Worm (Caenorhabditis elegans) whole organism, midembryonic: ENCODE data around the gene F54F7.9.

Experiments
- T22C8.4 ChIP-seq: fragments of 200-800 bp; sonication (Bioruptor generic); IDR thresholded peaks from 2 replicates; pipeline ENCODE4 v1.3.6; 2022; ENCODE audit warnings: missing genetic modification characterization, missing compliant biosample characterization
- cog-1 ChIP-seq: sonication (generic microtip); optimal IDR thresholded peaks from 2 replicates; lab custom pipeline; 2016; ENCODE audit warnings: missing genetic modification characterization, missing compliant biosample characterization
- flt-1 ChIP-seq: fragments of 200-800 bp; sonication (Bioruptor generic); IDR thresholded peaks from 2 replicates; pipeline ENCODE4 v1.3.6; 2022; ENCODE audit warnings: missing genetic modification characterization, missing compliant biosample characterization
- klf-2 ChIP-seq: fragments of 200-800 bp; sonication (Bioruptor generic); conservative IDR thresholded peaks from 2 replicates; pipeline ENCODE4 v1.3.6; 2022; ENCODE audit warnings: missing genetic modification reagents, missing genetic modification characterization, missing compliant biosample characterization
- med-1 ChIP-seq: sonication (generic microtip); optimal IDR thresholded peaks from 2 replicates; lab custom pipeline; 2017; ENCODE audit warnings: missing genetic modification characterization, mild to moderate bottlenecking, missing compliant biosample characterization, antibody characterized with exemption, missing genetic modification reagents; ENCODE audit not compliant: insufficient read depth
- ref-1 ChIP-seq: fragments of 200-800 bp; sonication (Bioruptor generic); conservative IDR thresholded peaks from 2 replicates; pipeline ENCODE4 v1.3.6; 2022; ENCODE audit warnings: missing genetic modification reagents, missing genetic modification characterization, missing compliant biosample characterization
- tab-1 ChIP-seq: fragments of 200-800 bp; sonication (Bioruptor generic); IDR thresholded peaks from 2 replicates; pipeline ENCODE4 v1.3.6; 2022; ENCODE audit warnings: missing genetic modification characterization, missing compliant biosample characterization
- ztf-23 ChIP-seq: fragments of 200-800 bp; sonication (Bioruptor generic); IDR thresholded peaks from 2 replicates; pipeline ENCODE4 v1.3.6; 2022; ENCODE audit warnings: missing genetic modification reagents, missing genetic modification characterization, missing compliant biosample characterization
- ztf-29 ChIP-seq: fragments of 200-800 bp; sonication (Bioruptor generic); IDR thresholded peaks from 2 replicates; pipeline ENCODE4 v1.3.6; 2022; ENCODE audit warnings: missing genetic modification reagents, missing genetic modification characterization, missing compliant biosample characterization

F54F7.9 gene

DNA sequence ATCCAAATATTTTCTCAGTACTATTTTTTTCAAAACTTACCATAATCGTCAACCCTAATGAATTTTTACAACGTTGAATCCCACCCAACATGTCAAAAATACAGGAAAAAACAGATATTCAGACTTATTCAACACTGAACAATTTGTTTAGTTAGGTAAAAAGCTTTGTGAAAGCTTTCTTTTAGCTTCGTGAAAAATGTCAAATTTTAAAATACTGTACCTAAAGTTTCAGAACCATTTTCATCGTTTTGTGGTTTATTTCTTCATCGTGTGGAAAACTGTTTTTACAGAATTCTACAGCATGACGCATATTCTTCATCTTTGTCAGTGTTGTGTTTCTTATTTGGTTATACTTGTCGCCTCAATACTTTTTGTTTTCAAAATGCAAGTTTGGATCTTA lies 2.1 kb upstream of the F54F7.9 start, which contains the start of gene F54F7.14:
F54F7.14 (plus strand) TSS at position 301 of the 400 bp plus-strand sequence.
- TF ChIP-seq klf-2 (GFP tag; lab: Robert Waterston, UW) (no peak), ztf-29 (no peak), tab-1 (GFP tag; lab: Robert Waterston, UW) (no peak), med-1 (GFP tag; lab: Kevin White, UChicago) (no peak), T22C8.4 (no peak)

DNA sequence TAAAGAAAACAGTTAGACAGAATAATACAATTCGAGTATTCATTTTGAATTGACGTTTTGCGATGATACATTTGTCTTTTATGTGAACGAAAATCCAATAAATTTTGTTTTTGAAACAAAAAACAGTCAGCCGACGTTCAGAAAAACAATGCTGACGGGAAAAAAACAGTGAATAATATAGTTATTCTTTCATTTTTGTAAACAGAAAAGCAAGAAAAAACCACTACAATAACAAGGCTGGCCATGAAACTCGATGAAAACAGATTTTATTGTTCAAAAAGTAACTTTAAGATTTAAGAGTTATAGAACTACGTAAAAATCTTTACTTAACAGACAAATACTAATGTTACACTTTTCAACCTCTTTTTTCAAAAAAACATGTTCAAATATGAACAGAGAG lies 1.6 kb upstream of the F54F7.9 start, which contains the start of gene F54F7.3:
F54F7.3 (minus strand) TSS at position 101 of the 400 bp plus-strand sequence.
- TF ChIP-seq klf-2 (GFP tag; lab: Robert Waterston, UW) = no peak
- no peak for TF ChIP-seq T22C8.4
- no peak for TF ChIP-seq ztf-23

DNA sequence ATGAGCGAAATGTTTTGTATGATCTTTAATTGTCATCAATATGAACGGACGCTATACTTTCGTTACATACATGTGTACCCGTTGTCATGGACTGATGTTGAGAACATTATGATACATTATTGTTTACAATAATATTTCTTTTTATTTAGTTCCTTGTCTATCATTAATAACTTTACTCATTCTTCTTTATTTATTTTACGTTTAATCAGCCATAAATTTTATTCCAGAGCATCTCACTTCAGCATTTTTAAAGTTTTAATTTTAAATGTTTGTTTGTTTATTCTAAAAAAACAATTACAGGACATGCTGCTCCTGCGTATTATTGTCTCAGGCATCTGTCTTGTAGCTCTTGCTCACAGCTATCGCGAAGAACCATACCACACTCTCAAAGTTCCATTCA lies 5.2 kb downstream of the F54F7.9 start, which contains the start of gene F54F7.2:
F54F7.2 (plus strand) TSS at position 301 of the 400 bp plus-strand sequence.
- TF ChIP-seq flt-1 (GFP tag; lab: Robert Waterston, UW) (no peak), med-1 (GFP tag; lab: Kevin White, UChicago) (no peak), cog-1 (tag; lab: Kevin White, UChicago) (no peak), T22C8.4 (no peak), klf-2 (GFP tag; lab: Robert Waterston, UW) (no peak), ref-1 (GFP tag; lab: Robert Waterston, UW) (no peak), tab-1 (GFP tag; lab: Robert Waterston, UW) (no peak), ztf-23 (no peak), ztf-29 (no peak)

DNA sequence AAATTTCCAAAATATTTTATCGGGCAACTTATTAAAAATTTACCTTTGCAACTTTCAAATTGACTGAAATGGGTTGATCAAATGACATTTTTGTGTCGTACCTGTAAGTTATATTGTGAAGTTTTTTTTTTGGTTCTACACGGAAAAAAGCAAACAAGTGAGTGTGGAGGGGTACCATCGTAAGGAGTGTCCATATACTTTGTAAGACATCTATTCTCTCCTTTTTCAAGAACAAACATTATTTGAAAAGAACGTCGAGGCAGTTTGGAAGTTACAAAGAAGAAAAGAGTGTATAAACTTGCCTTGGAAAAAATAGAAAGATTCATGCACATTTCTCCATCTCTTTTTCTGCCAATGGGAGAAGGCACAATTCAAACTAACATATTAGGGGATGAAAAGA lies 11.1 kb downstream of the F54F7.9 start, which contains the start of gene taf-7.1:
taf-7.1 (minus strand) TSS at position 101 of the 400 bp plus-strand sequence.
- TF ChIP-seq klf-2 (GFP tag; lab: Robert Waterston, UW) (no peak), ztf-23 (no peak), tab-1 (GFP tag; lab: Robert Waterston, UW) (no peak), ztf-29 (no peak), flt-1 (GFP tag; lab: Robert Waterston, UW) (no peak), ref-1 (GFP tag; lab: Robert Waterston, UW) (no peak), med-1 (GFP tag; lab: Kevin White, UChicago) (no peak), T22C8.4 (no peak), cog-1 (tag; lab: Kevin White, UChicago) (no peak)

DNA sequence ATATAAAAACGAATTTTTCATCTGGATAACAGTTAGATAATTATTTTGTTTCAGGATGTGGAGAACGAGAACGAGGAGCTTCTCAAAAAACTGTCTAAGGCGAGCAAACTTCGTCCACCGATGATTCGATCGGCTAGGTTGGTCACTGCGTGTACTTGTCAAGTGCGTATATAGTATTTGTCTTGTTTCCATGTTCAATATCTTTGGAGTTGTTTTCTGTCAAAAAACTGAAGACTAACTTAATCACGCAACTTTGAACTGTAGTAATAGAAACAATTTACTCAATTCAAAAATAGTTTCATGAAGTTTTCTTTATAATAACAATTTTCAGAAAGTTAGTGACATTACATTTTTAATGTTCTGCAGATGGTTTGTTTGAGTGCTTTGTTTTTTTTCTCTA lies 19.9 kb downstream of the F54F7.9 start:
- no peak for TF ChIP-seq ref-1 (GFP tag; lab: Robert Waterston, UW)
- no peak for TF ChIP-seq tab-1 (GFP tag; lab: Robert Waterston, UW)
- TF ChIP-seq flt-1 (GFP tag; lab: Robert Waterston, UW) = no peak
- TF ChIP-seq ztf-23 = no peak
- TF ChIP-seq klf-2 (GFP tag; lab: Robert Waterston, UW) = no peak
- TF ChIP-seq T22C8.4 = no peak
- no peak for TF ChIP-seq med-1 (GFP tag; lab: Kevin White, UChicago)
- no peak for TF ChIP-seq cog-1 (tag; lab: Kevin White, UChicago)
- no peak for TF ChIP-seq ztf-29

DNA sequence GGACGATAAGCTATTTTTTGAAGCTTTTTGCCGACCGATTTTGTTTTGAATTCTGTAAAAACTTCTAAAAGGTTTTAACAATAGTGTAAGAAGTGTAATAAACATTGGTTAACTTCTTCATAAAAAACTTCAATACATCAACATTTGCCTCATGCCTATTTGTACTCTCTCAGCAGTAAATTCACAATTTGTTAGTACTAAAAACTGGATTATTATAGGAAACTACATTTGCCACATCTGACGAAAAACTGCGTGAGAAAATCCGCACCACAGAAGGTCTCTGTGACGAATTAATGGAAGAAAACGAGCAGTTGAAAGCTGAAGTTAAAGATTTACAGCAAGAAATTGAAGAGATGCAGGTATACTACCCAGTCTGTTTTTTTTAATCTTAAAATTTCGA lies 21.0 kb downstream of the F54F7.9 start:
- no peak for TF ChIP-seq ztf-23
- no peak for TF ChIP-seq tab-1 (GFP tag; lab: Robert Waterston, UW)
- no peak for TF ChIP-seq ztf-29
- no peak for TF ChIP-seq med-1 (GFP tag; lab: Kevin White, UChicago)
- TF ChIP-seq ref-1 (GFP tag; lab: Robert Waterston, UW) = no peak
- TF ChIP-seq klf-2 (GFP tag; lab: Robert Waterston, UW) = no peak
- TF ChIP-seq cog-1 (tag; lab: Kevin White, UChicago) = no peak
- no peak for TF ChIP-seq T22C8.4
- no peak for TF ChIP-seq flt-1 (GFP tag; lab: Robert Waterston, UW)

DNA sequence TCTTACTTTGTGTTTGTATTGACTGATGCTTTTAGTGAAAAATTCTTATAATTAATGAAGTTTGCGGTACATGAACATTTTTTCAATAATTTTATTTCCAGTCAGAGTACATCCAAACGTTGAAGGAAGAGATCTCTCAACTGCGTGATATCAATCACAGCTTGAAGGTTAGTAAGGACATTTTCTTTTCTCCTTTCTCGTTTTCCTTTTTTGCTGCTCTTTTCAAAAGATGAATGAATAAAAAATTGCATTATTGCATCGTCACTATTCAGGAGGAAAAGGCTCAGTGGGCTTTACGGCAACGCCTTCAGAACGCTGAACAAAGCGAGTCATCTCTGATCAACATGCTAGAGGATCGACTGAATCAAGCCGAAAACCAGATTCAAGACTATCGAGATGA lies 21.6 kb downstream of the F54F7.9 start:
- TF ChIP-seq ref-1 (GFP tag; lab: Robert Waterston, UW) = no peak
- TF ChIP-seq ztf-29 = no peak
- TF ChIP-seq ztf-23 = no peak
- TF ChIP-seq cog-1 (tag; lab: Kevin White, UChicago) = no peak
- TF ChIP-seq flt-1 (GFP tag; lab: Robert Waterston, UW) = no peak
- no peak for TF ChIP-seq klf-2 (GFP tag; lab: Robert Waterston, UW)
- TF ChIP-seq med-1 (GFP tag; lab: Kevin White, UChicago) = no peak

DNA sequence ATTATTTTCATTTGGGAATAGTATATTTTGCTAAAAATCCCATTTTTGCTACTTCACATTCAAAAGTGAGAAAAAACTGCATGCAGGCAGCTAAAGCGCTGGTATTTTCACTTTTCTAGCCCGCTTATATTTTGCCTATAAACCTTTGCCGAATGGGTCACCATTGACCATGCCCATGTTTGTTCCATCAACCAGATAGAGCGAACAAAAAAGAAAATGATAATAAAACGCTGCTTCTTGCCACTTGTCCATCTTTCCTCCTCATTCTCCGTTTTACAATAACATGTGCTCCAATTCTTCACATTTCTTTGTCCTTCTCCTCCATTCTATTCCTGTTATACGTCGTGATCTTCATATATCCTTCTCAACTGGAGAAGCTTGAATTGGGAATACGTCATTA lies 24.8 kb downstream of the F54F7.9 start, which contains the start of gene tag-241:
tag-241 (plus strand) TSS at position 301 of the 400 bp plus-strand sequence.
- TF ChIP-seq klf-2 (GFP tag; lab: Robert Waterston, UW) = no peak

DNA sequence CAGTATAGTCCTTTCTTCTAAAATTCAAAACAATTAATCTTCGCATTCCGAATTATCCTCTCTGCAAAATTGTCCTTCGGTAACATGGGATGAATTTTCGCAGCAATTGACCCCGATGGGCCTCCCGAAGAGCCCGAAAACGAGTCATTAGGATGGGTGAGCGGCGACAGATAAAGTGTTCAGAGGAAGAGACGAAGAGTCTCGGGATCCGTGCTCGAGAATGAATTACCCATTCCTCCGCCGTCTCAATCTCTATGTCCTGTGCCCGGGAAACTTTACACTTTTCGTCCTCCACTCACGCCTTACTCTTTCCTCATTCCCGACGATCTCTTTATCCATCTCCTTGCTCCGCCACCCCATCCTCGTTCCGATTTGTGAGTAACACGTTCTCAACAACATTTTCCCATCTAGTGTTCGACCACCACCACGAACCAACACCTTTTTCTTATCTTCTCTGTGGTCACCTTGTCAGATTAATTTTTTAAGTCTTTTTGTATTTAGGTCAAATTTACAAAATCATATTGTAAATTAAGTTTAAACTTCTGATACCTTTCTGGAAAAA lies 27.3 kb downstream of the F54F7.9 start:
- TF ChIP-seq ztf-29 (no peak), med-1 (GFP tag; lab: Kevin White, UChicago) (no peak), tab-1 (GFP tag; lab: Robert Waterston, UW) (no peak), ref-1 (GFP tag; lab: Robert Waterston, UW) (no peak), ztf-23 (no peak), T22C8.4 (no peak), klf-2 (GFP tag; lab: Robert Waterston, UW) (no peak), cog-1 (tag; lab: Kevin White, UChicago) (no peak), flt-1 (GFP tag; lab: Robert Waterston, UW) (no peak)

DNA sequence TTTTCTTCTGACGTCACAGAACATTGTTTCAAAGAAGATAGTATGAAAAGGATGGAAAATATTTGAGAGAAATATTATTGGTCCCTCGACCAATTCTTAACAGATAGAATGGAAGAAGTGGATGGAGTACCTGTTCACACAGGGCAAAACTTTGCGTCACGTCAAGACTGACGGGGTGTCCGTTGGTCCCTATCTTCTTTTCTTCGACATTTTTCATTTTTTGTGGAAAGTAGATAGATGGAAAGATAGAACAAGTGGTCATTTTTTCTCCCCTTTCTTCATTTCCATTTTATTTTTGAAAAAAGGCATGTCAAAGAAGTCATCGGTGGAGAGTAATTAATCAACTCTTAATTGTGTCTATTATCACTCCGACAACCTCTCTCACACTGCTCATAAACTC lies 29.8 kb downstream of the F54F7.9 start:
- no peak for TF ChIP-seq ztf-23
- TF ChIP-seq T22C8.4 = no peak
- TF ChIP-seq flt-1 (GFP tag; lab: Robert Waterston, UW) = no peak
- no peak for TF ChIP-seq cog-1 (tag; lab: Kevin White, UChicago)
- TF ChIP-seq ztf-29 = no peak
- no peak for TF ChIP-seq ref-1 (GFP tag; lab: Robert Waterston, UW)
- no peak for TF ChIP-seq tab-1 (GFP tag; lab: Robert Waterston, UW)
- TF ChIP-seq klf-2 (GFP tag; lab: Robert Waterston, UW) = no peak
- TF ChIP-seq med-1 (GFP tag; lab: Kevin White, UChicago) = no peak
